Worm (Caenorhabditis elegans): Measurements from ENCODE around the gene T07D4.5.

DNA sequence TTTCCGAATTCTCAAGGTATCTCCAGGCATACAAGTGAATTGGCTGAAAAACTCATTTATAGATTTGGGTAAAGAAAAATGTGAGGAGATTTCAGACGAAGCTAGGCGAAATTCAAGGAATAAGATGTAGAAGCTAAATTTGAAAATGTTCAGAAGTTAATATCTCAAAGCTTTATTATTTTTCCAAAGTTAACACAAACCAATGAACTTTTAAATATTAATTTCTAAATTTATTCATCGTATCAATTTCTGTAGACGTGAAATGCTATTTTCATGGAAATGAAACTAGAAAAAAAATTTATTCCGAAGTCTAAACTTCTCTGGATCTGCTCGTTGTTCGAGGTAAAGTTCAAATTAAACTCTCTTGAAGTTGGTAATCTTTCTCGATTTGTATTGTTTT lies 38.8 kb downstream of the T07D4.5 start, which contains the start of gene agxt-1:
- no peak for TF ChIP-seq nhr-237 (tag; optimal IDR thresholded peaks at IDR 0.05)
- TF ChIP-seq elt-1 (tag; optimal IDR thresholded peaks at IDR 0.05): no peak

All from whole organism, L2 larva.